Worm (Caenorhabditis elegans) whole organism, young adult: ENCODE data around the gene nep-15.

Source experiments
- F57A8.1 ChIP-seq: fragments of 200-800 bp; sonication (Bioruptor generic); optimal IDR thresholded peaks from 2 replicates; lab custom pipeline; 2018; ENCODE audit warnings: mild to moderate bottlenecking, missing genetic modification characterization, moderate library complexity, missing compliant biosample characterization
- bed-2 ChIP-seq: fragments of 200-800 bp; sonication (Bioruptor generic); IDR thresholded peaks from 2 replicates; pipeline ENCODE4 v1.3.6; 2022; ENCODE audit warnings: missing genetic modification reagents, missing genetic modification characterization, missing compliant biosample characterization
- dpl-1 ChIP-seq: fragments of 150-350 bp; optimal IDR thresholded peaks from 2 replicates; lab custom pipeline; 2014; ENCODE audit warnings: missing biosample characterization, missing genetic modification reagents, missing genetic modification characterization
- egrh-3 ChIP-seq: fragments of 200-800 bp; sonication (Bioruptor generic); IDR thresholded peaks from 2 replicates; pipeline ENCODE4 v1.3.6; 2022; ENCODE audit warnings: missing genetic modification reagents, missing genetic modification characterization, missing compliant biosample characterization
- nfya-1 ChIP-seq: sonication (generic microtip); optimal IDR thresholded peaks from 2 replicates; lab custom pipeline; 2017; ENCODE audit warnings: antibody characterized with exemption, missing compliant biosample characterization, missing genetic modification characterization, borderline replicate concordance; ENCODE audit not compliant: insufficient read depth
- nfyb-1 ChIP-seq: fragments of 200-800 bp; sonication (Bioruptor generic); IDR thresholded peaks from 2 replicates; pipeline ENCODE4 v1.3.6; 2022; ENCODE audit warnings: missing genetic modification reagents, missing genetic modification characterization, missing compliant biosample characterization
- zim-3 ChIP-seq: sonication (generic microtip); optimal IDR thresholded peaks from 2 replicates; lab custom pipeline; 2017; ENCODE audit warnings: mild to moderate bottlenecking, missing genetic modification characterization, moderate library complexity, missing compliant biosample characterization

DNA sequence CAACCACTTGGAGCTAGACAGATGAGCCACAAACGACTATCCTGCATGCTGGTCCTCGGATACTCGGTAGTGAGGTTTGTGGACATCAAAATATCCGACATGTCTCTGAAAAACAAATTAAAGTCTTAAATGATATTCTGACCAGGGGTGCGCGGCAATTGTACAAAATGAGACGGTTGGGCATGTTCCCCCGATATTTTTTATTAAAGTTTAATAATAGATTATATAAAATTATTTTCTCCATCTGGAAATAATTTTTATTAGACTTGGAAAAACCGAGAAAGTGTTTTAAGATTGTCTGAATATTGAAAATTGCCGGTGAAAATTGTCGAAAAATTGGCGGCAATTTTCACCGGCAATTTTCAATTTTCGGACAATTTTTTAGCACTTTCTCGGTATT is 44.2 kb upstream of the nep-15 start, which contains the start of gene F55E10.4:
- TF ChIP-seq F57A8.1 (GFP tag; lab: Kevin White, UChicago), result no peak
- no peak for TF ChIP-seq dpl-1 (GFP tag; lab: Kevin White, UChicago)
- TF ChIP-seq zim-3 (tag; lab: Kevin White, UChicago), result no peak
- no peak for TF ChIP-seq bed-2 (GFP tag; lab: Robert Waterston, UW)
- no peak for TF ChIP-seq nfyb-1 (GFP tag; lab: Robert Waterston, UW)
- TF ChIP-seq nfya-1, result no peak
- TF ChIP-seq egrh-3, result no peak
